Worm (Caenorhabditis elegans): ENCODE data around the gene srh-212.

srh-212 gene

DNA sequence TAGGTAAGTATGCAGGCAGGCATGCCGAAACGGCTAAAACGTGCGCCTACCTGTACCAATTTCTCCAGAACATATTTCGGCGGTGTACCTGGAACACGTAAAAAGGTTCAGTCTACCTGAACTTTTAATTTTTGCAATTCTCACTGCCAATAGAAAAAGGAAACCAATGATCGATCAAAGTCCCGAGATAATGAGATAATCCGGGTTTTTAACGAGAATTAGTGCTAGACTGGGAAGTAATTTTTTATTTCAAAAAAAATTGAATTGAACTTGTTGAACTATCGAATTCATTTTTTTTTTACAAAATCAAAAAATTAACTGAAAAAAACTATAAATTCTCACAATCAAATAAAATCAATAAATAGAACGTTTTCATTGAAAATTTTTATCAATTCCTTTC is 3.6 kb upstream of the srh-212 start, which contains the start of gene T22F3.7:
Gene T22F3.7, minus strand, starts transcription at position 101 of the 400 bp plus-strand sequence.
- no peak for TF ChIP-seq tbx-2 (tag; optimal IDR thresholded peaks at IDR 0.05)
- TF ChIP-seq ama-1 (optimal IDR thresholded peaks at IDR 0.05) = no peak
- no peak for TF ChIP-seq ceh-19 (GFP tag; optimal IDR thresholded peaks at IDR 0.05)
- no peak for TF ChIP-seq syd-9 (tag; optimal IDR thresholded peaks at IDR 0.05)
- no peak for TF ChIP-seq K02D7.2 (tag; optimal IDR thresholded peaks at IDR 0.05)
- no peak for TF ChIP-seq hlh-6 (tag; optimal IDR thresholded peaks at IDR 0.05)
- no peak for TF ChIP-seq C38D4.7 (GFP tag; optimal IDR thresholded peaks at IDR 0.05)
- no peak for TF ChIP-seq pros-1 (tag; optimal IDR thresholded peaks at IDR 0.05)
- no peak for TF ChIP-seq F13H6.1 (tag; optimal IDR thresholded peaks at IDR 0.05)
- TF ChIP-seq ceh-14 (tag; optimal IDR thresholded peaks at IDR 0.05) = no peak

ce11 chrV:3594936-3595335 is 2.0 kb downstream of the srh-212 start, which contains the start of gene srh-213:
TSS of gene srh-213 (minus strand) at chrV:3595036.
- no peak for TF ChIP-seq che-1 (tag; optimal IDR thresholded peaks at IDR 0.05)

DNA sequence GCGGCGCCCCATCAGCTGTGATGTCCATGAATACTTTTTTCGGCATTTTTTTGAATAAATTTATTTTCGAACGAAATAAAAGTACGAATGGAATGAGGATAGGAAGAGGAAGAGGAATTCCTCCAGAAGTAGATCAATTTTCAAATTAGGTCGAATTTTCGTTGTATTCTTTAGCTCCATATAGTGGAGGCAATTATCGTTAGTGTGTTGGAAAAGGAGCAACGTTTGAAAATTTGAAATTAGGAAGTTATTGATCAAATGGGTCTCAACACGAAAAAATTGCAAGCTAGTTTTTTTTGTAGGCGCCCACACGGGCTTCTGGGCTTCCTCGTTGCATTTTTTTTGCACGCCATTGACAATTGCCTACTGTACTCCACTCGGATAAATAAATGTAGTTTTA is 4.9 kb downstream of the srh-212 start, which contains the start of gene T22F3.12:
Gene T22F3.12, minus strand, starts transcription at position 101 of the 400 bp plus-strand sequence.
- no peak for TF ChIP-seq ceh-22 (tag; optimal IDR thresholded peaks at IDR 0.05)
- no peak for TF ChIP-seq ceh-14 (tag; optimal IDR thresholded peaks at IDR 0.05)
- no peak for TF ChIP-seq ceh-30 (tag; optimal IDR thresholded peaks at IDR 0.05)
- TF ChIP-seq K09A11.1 (tag; optimal IDR thresholded peaks at IDR 0.05; ENCODE audit: insufficient read depth) = no peak
- no peak for TF ChIP-seq elt-4 (tag; optimal IDR thresholded peaks at IDR 0.05)
- no peak for TF ChIP-seq ceh-18 (tag; optimal IDR thresholded peaks at IDR 0.05)
- no peak for TF ChIP-seq ceh-6 (GFP tag; optimal IDR thresholded peaks at IDR 0.05)
- TF ChIP-seq npax-4 (tag; optimal IDR thresholded peaks at IDR 0.05) = no peak
- no peak for TF ChIP-seq K02D7.2 (tag; optimal IDR thresholded peaks at IDR 0.05)
- no peak for TF ChIP-seq Y22D7AL.16 (tag; optimal IDR thresholded peaks at IDR 0.05)
- no peak for TF ChIP-seq pat-9 (tag; optimal IDR thresholded peaks at IDR 0.05)
- TF ChIP-seq syd-9 (tag; optimal IDR thresholded peaks at IDR 0.05) = no peak

DNA sequence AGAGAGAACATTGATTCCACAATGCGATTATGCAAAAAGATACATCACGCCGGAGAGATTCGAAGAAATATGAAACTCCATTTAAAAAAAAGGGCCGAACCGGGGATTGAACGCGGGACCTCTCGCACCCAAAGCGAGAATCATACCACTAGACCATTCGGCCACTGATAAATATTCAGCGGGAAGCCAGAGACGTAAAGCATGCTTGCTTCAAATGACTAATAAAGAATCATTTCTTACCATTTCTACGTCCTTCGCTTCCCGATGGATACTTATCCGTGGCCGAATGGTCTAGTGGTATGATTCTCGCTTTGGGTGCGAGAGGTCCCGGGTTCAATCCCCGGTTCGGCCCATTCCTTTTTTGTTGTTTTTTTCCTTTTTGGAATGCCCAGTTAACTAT is 8.7 kb downstream of the srh-212 start:
- TF ChIP-seq ceh-9 (tag; optimal IDR thresholded peaks at IDR 0.05) (no peak), hlh-15 (tag; optimal IDR thresholded peaks at IDR 0.05) (no peak), fkh-10 (GFP tag; optimal IDR thresholded peaks at IDR 0.05) (no peak), eyg-1 (tag; optimal IDR thresholded peaks at IDR 0.05) (no peak), ztf-16 (tag; optimal IDR thresholded peaks at IDR 0.05) (no peak), sox-2 (GFP tag; IDR thresholded peaks at IDR 0.05) (no peak), tbx-7 (tag; optimal IDR thresholded peaks at IDR 0.05) (no peak), ceh-19 (GFP tag; optimal IDR thresholded peaks at IDR 0.05) (no peak), T23F11.4 (GFP tag; optimal IDR thresholded peaks at IDR 0.05) (no peak), pha-4 (tag; optimal IDR thresholded peaks at IDR 0.05) (no peak), hlh-6 (tag; optimal IDR thresholded peaks at IDR 0.05) (no peak), ceh-30 (tag; optimal IDR thresholded peaks at IDR 0.05) (no peak), F13H6.1 (tag; optimal IDR thresholded peaks at IDR 0.05) (no peak), unc-55 (GFP tag; optimal IDR thresholded peaks at IDR 0.05) (no peak), hlh-8 (tag; optimal IDR thresholded peaks at IDR 0.05) (no peak), unc-3 (GFP tag; conservative IDR thresholded peaks at IDR 0.05) (no peak), unc-3 (tag; optimal IDR thresholded peaks at IDR 0.05) (no peak), odd-2 (tag; optimal IDR thresholded peaks at IDR 0.05) (no peak), rnt-1 (tag; optimal IDR thresholded peaks at IDR 0.05) (no peak), pag-3 (tag; optimal IDR thresholded peaks at IDR 0.05; ENCODE audit: borderline replicate concordance) (no peak), ceh-6 (GFP tag; optimal IDR thresholded peaks at IDR 0.05) (no peak)

- TF ChIP-seq hlh-6 (tag; optimal IDR thresholded peaks at IDR 0.05) = no peak
- no peak for TF ChIP-seq unc-42 (tag; optimal IDR thresholded peaks at IDR 0.05)
- peak; percentile 64 for TF ChIP-seq ttx-3 (tag; optimal IDR thresholded peaks at IDR 0.05)
- TF ChIP-seq unc-86 (tag; optimal IDR thresholded peaks at IDR 0.05) = peak; percentile 11
- TF ChIP-seq ceh-30 (tag; optimal IDR thresholded peaks at IDR 0.05) = no peak
- peak; percentile 40 for TF ChIP-seq gmeb-2 (tag; optimal IDR thresholded peaks at IDR 0.05)
- TF ChIP-seq hlh-30 (tag; optimal IDR thresholded peaks at IDR 0.05; ENCODE audit: insufficient read depth) = no peak
- TF ChIP-seq ceh-24 (tag; optimal IDR thresholded peaks at IDR 0.05) = peak; percentile 0
- TF ChIP-seq pax-1 (tag; optimal IDR thresholded peaks at IDR 0.05) = no peak
- TF ChIP-seq C38D4.7 (GFP tag; optimal IDR thresholded peaks at IDR 0.05) = peak; percentile 54
- TF ChIP-seq mec-3 (tag; optimal IDR thresholded peaks at IDR 0.05; ENCODE audit: borderline replicate concordance) = peak; percentile 13
- no peak for TF ChIP-seq ceh-9 (tag; optimal IDR thresholded peaks at IDR 0.05)
- no peak for TF ChIP-seq C08G9.2 (tag; optimal IDR thresholded peaks at IDR 0.05)
- TF ChIP-seq pros-1 (tag; optimal IDR thresholded peaks at IDR 0.05) = no peak
- TF ChIP-seq ref-2 (tag; optimal IDR thresholded peaks at IDR 0.05) = no peak
- peak; percentile 45 for TF ChIP-seq dmd-4 (tag; optimal IDR thresholded peaks at IDR 0.05; ENCODE audit: borderline replicate concordance)
Measured at ce11 chrV:3587633-3588032, 9.3 kb downstream of the srh-212 start.

Data from whole organism, late embryonic.